Worm (Caenorhabditis elegans): ENCODE data around the gene F40G9.14.

F40G9.14 gene

DNA sequence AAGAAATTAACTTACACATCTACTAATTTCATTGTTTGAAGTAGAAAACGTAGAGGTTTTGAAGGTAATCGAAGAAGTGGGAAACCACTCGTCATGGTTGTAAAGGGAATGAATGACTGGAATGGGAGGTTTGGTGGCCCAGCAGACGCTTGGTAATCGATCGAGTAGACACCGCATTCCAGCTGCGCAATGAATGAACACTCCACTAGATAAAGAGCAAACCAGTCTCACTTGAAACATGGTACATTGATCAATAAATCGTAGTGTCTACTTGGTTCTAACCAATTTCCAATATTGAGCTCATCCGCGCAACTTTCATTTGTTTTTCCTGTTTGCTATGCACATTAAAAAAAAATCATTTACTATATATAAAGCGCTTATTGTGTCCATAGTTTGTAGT, 31.2 kb downstream of the F40G9.14 start, which contains the start of gene fbxb-84 (continued):
- TF ChIP-seq chd-7 (tag; optimal IDR thresholded peaks at IDR 0.05) (no peak), somi-1 (GFP tag; optimal IDR thresholded peaks at IDR 0.05) (no peak), zfh-2 (GFP tag; conservative IDR thresholded peaks at IDR 0.05) (no peak), pha-4 (tag; optimal IDR thresholded peaks at IDR 0.05) (no peak), ama-1 (optimal IDR thresholded peaks at IDR 0.05) (no peak), ama-1 (GFP tag; optimal IDR thresholded peaks at IDR 0.05) (no peak), B0336.3 (GFP tag; IDR thresholded peaks at IDR 0.05) (no peak), nhr-80 (tag; optimal IDR thresholded peaks at IDR 0.05) (no peak)

ce11 chrIII:145078-145477, 32.5 kb downstream of the F40G9.14 start, which contains the start of the genes T17A3.12 and fbxb-83:
Gene T17A3.12 (minus strand): TSS chrIII:145178.
Gene fbxb-83 (minus strand): TSS chrIII:145211.
- TF ChIP-seq let-607 (tag; optimal IDR thresholded peaks at IDR 0.05) (no peak), akir-1 (GFP tag; optimal IDR thresholded peaks at IDR 0.05) (no peak), lin-40 (tag; optimal IDR thresholded peaks at IDR 0.05) (no peak)

DNA sequence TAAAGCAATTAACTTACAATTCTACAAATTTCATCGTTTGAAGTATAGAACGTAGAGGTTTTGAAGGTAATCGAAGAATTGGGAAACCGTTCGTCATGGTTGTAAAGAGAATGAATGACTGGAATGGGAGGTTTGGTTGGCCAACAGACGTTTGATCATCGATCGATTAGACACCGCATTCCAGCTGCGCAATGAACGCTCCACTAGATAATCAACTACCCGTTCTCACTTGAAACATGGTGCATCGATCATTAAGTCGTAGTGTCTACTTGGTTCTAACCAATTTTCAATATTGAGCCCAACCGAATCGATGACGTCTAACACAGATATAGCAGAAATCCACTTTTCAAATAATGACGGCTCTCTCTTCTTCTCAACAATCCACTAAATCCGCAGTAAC, 34.5 kb downstream of the F40G9.14 start, which contains the start of gene fbxb-82:
fbxb-82 (minus strand) TSS at position 101 of the 400 bp plus-strand sequence.
- TF ChIP-seq ccch-3 (GFP tag; optimal IDR thresholded peaks at IDR 0.05) = no peak
- no peak for TF ChIP-seq zim-3 (tag; optimal IDR thresholded peaks at IDR 0.05)
- TF ChIP-seq ceh-91 (GFP tag; IDR thresholded peaks at IDR 0.05) = no peak
- no peak for TF ChIP-seq T07F8.4 (tag; optimal IDR thresholded peaks at IDR 0.05)
- no peak for TF ChIP-seq Y79H2A.3 (GFP tag; conservative IDR thresholded peaks at IDR 0.05)
- no peak for TF ChIP-seq Y67H2A.10 (GFP tag; conservative IDR thresholded peaks at IDR 0.05)
- no peak for TF ChIP-seq F37B4.10 (GFP tag; IDR thresholded peaks at IDR 0.05)
- TF ChIP-seq ama-1 (optimal IDR thresholded peaks at IDR 0.05) = no peak
- no peak for TF ChIP-seq ama-1 (GFP tag; optimal IDR thresholded peaks at IDR 0.05)
- TF ChIP-seq lsy-27 (tag; optimal IDR thresholded peaks at IDR 0.05; ENCODE audit: borderline replicate concordance, insufficient read depth) = no peak
- no peak for TF ChIP-seq egl-18 (GFP tag; IDR thresholded peaks at IDR 0.05)
- no peak for TF ChIP-seq snpc-4 (GFP tag; optimal IDR thresholded peaks at IDR 0.05)
- TF ChIP-seq snpc-4 (tag; optimal IDR thresholded peaks at IDR 0.05) = no peak
- TF ChIP-seq let-607 (tag; optimal IDR thresholded peaks at IDR 0.05) = no peak
- TF ChIP-seq gei-17 (GFP tag; optimal IDR thresholded peaks at IDR 0.05) = no peak
- TF ChIP-seq C17E4.6 (GFP tag; IDR thresholded peaks at IDR 0.05) = no peak
- TF ChIP-seq lag-1 (GFP tag; IDR thresholded peaks at IDR 0.05) = no peak
- TF ChIP-seq Y53F4B.3 (GFP tag; IDR thresholded peaks at IDR 0.05) = no peak
- TF ChIP-seq T26A5.8 (tag; optimal IDR thresholded peaks at IDR 0.05) = no peak

- TF ChIP-seq lin-54 (GFP tag; optimal IDR thresholded peaks at IDR 0.05) (no peak), ztf-18 (tag; optimal IDR thresholded peaks at IDR 0.05) (no peak), lin-40 (tag; optimal IDR thresholded peaks at IDR 0.05) (no peak), ceh-100 (GFP tag; IDR thresholded peaks at IDR 0.05) (no peak), ceh-40 (GFP tag; IDR thresholded peaks at IDR 0.05) (no peak), fkh-3 (tag; optimal IDR thresholded peaks at IDR 0.05) (no peak), C06A6.2 (GFP tag; conservative IDR thresholded peaks at IDR 0.05) (no peak), ztf-3 (GFP tag; optimal IDR thresholded peaks at IDR 0.05) (no peak), Y67H2A.10 (GFP tag; conservative IDR thresholded peaks at IDR 0.05) (no peak), pha-4 (tag; optimal IDR thresholded peaks at IDR 0.05) (no peak), T26A5.8 (tag; optimal IDR thresholded peaks at IDR 0.05) (no peak), akir-1 (GFP tag; optimal IDR thresholded peaks at IDR 0.05) (no peak), B0336.3 (GFP tag; IDR thresholded peaks at IDR 0.05) (no peak), ztf-22 (GFP tag; optimal IDR thresholded peaks at IDR 0.05) (no peak), aptf-2 (GFP tag; conservative IDR thresholded peaks at IDR 0.05) (no peak)
These were observed 36.7 kb downstream of the F40G9.14 start, which contains the start of gene fbxb-81 for ce11 chrIII:140904-141303. Gene fbxb-81 (minus strand): TSS chrIII:141217.

All from whole organism, young adult.